Worm (Caenorhabditis elegans) whole organism, L3 larva: Measurements from ENCODE around the gene F44F4.3.

Source experiments
- elt-1 ChIP-seq: fragments of 150-350 bp; optimal IDR thresholded peaks from 2 replicates; lab custom pipeline; 2014; ENCODE audit warnings: missing biosample characterization, missing genetic modification characterization
- mdl-1 ChIP-seq: fragments of 150-350 bp; optimal IDR thresholded peaks from 2 replicates; lab custom pipeline; 2014; ENCODE audit warnings: missing biosample characterization, missing genetic modification characterization
- pha-4 ChIP-seq: fragments of 150-350 bp; optimal IDR thresholded peaks from 2 replicates; lab custom pipeline; 2014; ENCODE audit warnings: missing biosample characterization, missing genetic modification reagents, missing genetic modification characterization

DNA sequence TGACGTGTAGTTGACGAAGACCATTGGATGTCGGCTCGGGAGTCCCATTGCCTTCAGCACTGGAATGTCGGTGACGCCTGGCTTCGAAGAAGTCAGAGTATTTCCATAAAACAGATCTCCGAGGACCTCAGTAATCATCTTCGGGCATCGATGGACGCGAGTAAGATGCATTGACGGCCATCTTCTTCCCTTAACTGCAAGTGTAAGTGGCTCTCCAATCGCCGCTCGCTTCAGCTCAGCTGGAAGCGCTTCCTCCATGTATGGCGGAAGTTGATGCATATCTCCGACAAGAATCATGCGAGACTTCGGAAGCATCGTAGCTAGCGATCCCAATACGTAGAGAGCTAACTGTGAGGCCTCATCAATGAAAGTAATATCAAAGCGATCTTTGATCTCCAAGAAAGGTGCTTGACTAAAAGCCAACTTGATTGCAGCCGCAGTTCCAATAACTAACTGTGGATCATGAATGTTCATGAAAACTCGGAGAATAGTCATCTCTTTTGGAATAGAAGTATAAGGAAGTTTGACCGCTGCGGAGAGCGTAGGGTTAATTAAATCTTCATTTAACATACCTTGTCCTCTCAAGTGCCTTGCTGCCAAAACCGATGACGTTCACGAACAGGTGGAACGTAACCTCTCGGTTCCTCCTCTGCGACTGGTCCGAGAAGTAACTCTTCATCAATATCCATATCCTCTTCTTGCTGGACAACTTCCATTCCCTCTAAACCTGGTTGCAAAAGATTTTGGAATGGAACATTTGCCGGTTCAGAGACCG lies 48.4 kb upstream of the F44F4.3 start:
- TF ChIP-seq mdl-1 (tag; lab: Kevin White, UChicago) (no peak), pha-4 (tag; lab: Kevin White, UChicago) (no peak), elt-1 (no peak)
